Worm (Caenorhabditis elegans) whole organism, young adult: ENCODE results near the gene C55A6.11.

Experiments used
- ama-1 ChIP-seq, 3 experiments: fragments of 150-350 bp in 1 of 3; sonication (generic microtip) in 2 of 3; optimal IDR thresholded peaks; 2 replicates each; lab custom pipeline; 2014 to 2018; ENCODE audit warnings: missing biosample characterization in 2 of 3, missing genetic modification characterization in 2 of 3, missing genetic modification reagents in 2 of 3
- atf-7 ChIP-seq: sonication (generic microtip); optimal IDR thresholded peaks from 2 replicates; lab custom pipeline; 2017; ENCODE audit warnings: mild to moderate bottlenecking, missing genetic modification characterization, missing compliant biosample characterization
- ccch-3 ChIP-seq: fragments of 200-800 bp; sonication (Bioruptor generic); optimal IDR thresholded peaks from 2 replicates; lab custom pipeline; 2018; ENCODE audit warnings: mild to moderate bottlenecking, missing genetic modification characterization, missing compliant biosample characterization
- efl-1 ChIP-seq: fragments of 150-350 bp; optimal IDR thresholded peaks from 2 replicates; lab custom pipeline; 2014; ENCODE audit warnings: missing biosample characterization, missing genetic modification reagents, missing genetic modification characterization
- lag-1 ChIP-seq: fragments of 200-800 bp; sonication (Bioruptor generic); IDR thresholded peaks from 2 replicates; pipeline ENCODE4 v1.3.6; 2022; ENCODE audit warnings: missing genetic modification reagents, missing genetic modification characterization, missing compliant biosample characterization
- let-526 ChIP-seq: fragments of 200-800 bp; sonication (Bioruptor generic); IDR thresholded peaks from 2 replicates; pipeline ENCODE4 v1.3.6; 2022; ENCODE audit warnings: missing genetic modification reagents, missing genetic modification characterization, missing compliant biosample characterization
- let-607 ChIP-seq, 2 experiments: fragments of 200-800 bp in 1 of 2; sonication (Bioruptor generic) in 1 of 2; sonication (generic microtip) in 1 of 2; optimal IDR thresholded peaks; 2 replicates each; lab custom pipeline; 2016 to 2018; ENCODE audit warnings: mild to moderate bottlenecking in 2 of 2, missing compliant biosample characterization in 2 of 2, missing genetic modification characterization in 2 of 2, moderate library complexity in 2 of 2, missing genotype in 1 of 2
- mel-28 ChIP-seq: sonication (generic microtip); optimal IDR thresholded peaks from 2 replicates; lab custom pipeline; 2016; ENCODE audit warnings: borderline replicate concordance, mild to moderate bottlenecking, missing genetic modification characterization, missing compliant biosample characterization
- sea-2 ChIP-seq: fragments of 200-800 bp; sonication (Bioruptor generic); IDR thresholded peaks from 2 replicates; pipeline ENCODE4 v1.3.6; 2022; ENCODE audit warnings: missing genetic modification characterization, missing compliant biosample characterization
- unc-130 ChIP-seq: sonication (generic microtip); optimal IDR thresholded peaks from 2 replicates; lab custom pipeline; 2016; ENCODE audit warnings: missing genetic modification reagents, missing genetic modification characterization, missing compliant biosample characterization
- unc-62 ChIP-seq: fragments of 150-350 bp; optimal IDR thresholded peaks from 2 replicates; lab custom pipeline; 2014; ENCODE audit warnings: missing biosample characterization, missing genetic modification reagents, missing genetic modification characterization

DNA sequence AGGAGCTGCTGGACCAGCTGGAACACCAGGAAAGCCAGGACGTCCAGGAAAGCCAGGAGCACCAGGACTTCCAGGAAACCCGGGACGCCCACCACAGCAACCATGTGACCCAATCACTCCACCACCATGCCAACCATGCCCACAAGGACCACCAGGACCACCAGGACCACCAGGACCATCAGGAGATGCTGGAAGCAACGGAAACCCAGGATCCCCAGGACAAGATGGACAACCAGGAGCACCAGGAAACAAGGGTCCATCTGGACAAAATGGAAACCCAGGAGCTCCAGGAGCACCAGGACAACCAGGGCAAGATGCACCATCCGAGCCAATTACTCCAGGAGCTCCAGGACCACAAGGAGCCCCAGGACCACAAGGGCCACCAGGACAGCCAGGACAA, 35.9 kb upstream of the C55A6.11 start:
- no peak for TF ChIP-seq let-607 (tag; optimal IDR thresholded peaks at IDR 0.05; lab: Kevin White, UChicago)
- TF ChIP-seq atf-7 (tag; lab: Kevin White, UChicago) = no peak
- TF ChIP-seq unc-130 = no peak
- TF ChIP-seq mel-28 = no peak
- no peak for TF ChIP-seq let-526 (GFP tag; lab: Robert Waterston, UW)
- no peak for TF ChIP-seq lag-1 (GFP tag; lab: Robert Waterston, UW)
- no peak for TF ChIP-seq ccch-3 (GFP tag; lab: Kevin White, UChicago)
- no peak for TF ChIP-seq sea-2 (GFP tag; lab: Robert Waterston, UW)
- TF ChIP-seq unc-62 (GFP tag; lab: Kevin White, UChicago) = no peak
- TF ChIP-seq ama-1 (optimal IDR thresholded peaks at IDR 0.05; lab: Kevin White, UChicago) = no peak
- no peak for TF ChIP-seq ama-1 (GFP tag; optimal IDR thresholded peaks at IDR 0.05; lab: Kevin White, UChicago)
- no peak for TF ChIP-seq efl-1 (GFP tag; lab: Kevin White, UChicago)
